Worm (Caenorhabditis elegans) whole organism, L4/young adult: Measurements from ENCODE around the gene R151.1.

ENCODE experiments used
- W03F9.2 ChIP-seq: fragments of 150-350 bp; optimal IDR thresholded peaks from 2 replicates; lab custom pipeline; 2014; ENCODE audit warnings: missing biosample characterization, missing genetic modification characterization
- dao-5 ChIP-seq: sonication (generic microtip); optimal IDR thresholded peaks from 2 replicates; lab custom pipeline; 2016; ENCODE audit warnings: missing genotype, missing genetic modification characterization, moderate library complexity, missing compliant biosample characterization

ce11 chrIII:7179538-7180301 is 36.6 kb upstream of the R151.1 start, which contains the start of the genes rps-14 and rpl-36:
- TF ChIP-seq dao-5 (no peak), W03F9.2 (tag; lab: Kevin White, UChicago) (peak; percentile 72)
